Fruit fly (Drosophila melanogaster): ENCODE measurements around the gene alphaCOP.

DNA sequence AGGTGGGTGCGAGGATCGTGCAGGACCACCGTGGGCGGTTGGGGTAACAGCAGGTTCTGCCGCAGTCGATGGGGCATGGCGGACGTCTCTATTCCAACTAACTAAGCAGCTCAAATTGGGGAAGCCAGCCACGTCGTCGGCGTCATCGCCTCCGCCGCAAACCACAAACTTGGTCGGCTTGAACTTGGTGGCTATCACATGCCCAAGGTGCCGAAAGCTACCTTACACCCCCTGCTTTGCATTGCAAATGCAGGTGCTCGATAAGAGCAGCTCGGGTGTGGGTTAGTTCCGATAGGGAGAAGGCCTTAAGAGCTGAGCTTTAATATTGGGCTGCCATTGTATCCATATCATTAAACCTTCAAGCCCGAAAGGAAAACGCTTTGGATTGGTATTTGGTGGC lies 25.0 kb upstream of the alphaCOP start, which contains the start of gene RabX5:
- no peak for TF ChIP-seq usp (GFP tag; optimal IDR thresholded peaks at IDR 0.05)
- TF ChIP-seq Dll (optimal IDR thresholded peaks at IDR 0.05), result no peak
- no peak for TF ChIP-seq CG8478 (optimal IDR thresholded peaks at IDR 0.05)
